Fruit fly (Drosophila melanogaster): ENCODE measurements around the gene Pus7.
A peak's percentile ranks its signal among the peaks of the same experiment; 100 is the strongest.

The Pus7 gene

dm6 chr3L:8542213-8542612 lies 32.4 kb downstream of the Pus7 start (continued):
- TF ChIP-seq row (GFP tag; IDR thresholded peaks at IDR 0.05) (peak; percentile 46), CG9876 (GFP tag; optimal IDR thresholded peaks at IDR 0.05) (no peak), Xrp1 (GFP tag; IDR thresholded peaks at IDR 0.05) (peak; percentile 43; the same call in 1 of the 2 replicates), gem (tag; optimal IDR thresholded peaks at IDR 0.05) (peak; percentile 55), Med (GFP tag) (peak; percentile 72), Sin3A (optimal IDR thresholded peaks at IDR 0.05) (no peak), lola (GFP tag; optimal IDR thresholded peaks at IDR 0.05) (peak in 1 of 3 experiments; percentile 18), zf30C (GFP tag; optimal IDR thresholded peaks at IDR 0.05) (peak; percentile 4), CG17829 (tag; optimal IDR thresholded peaks at IDR 0.05) (peak; percentile 20), D (optimal IDR thresholded peaks at IDR 0.05) (no peak), D (GFP tag; optimal IDR thresholded peaks at IDR 0.05) (peak; percentile 13), CG32532 (GFP tag; IDR thresholded peaks at IDR 0.05) (no peak), prd (optimal IDR thresholded peaks at IDR 0.05) (no peak), prd (GFP tag; IDR thresholded peaks at IDR 0.05) (0 out of 3 replicates have a peak, but pooled peaks have one; percentile 40), CG1602 (GFP tag; optimal IDR thresholded peaks at IDR 0.05) (peak; percentile 12), CG14710 (tag; optimal IDR thresholded peaks at IDR 0.05) (peak; percentile 23), CG31441 (GFP tag; IDR thresholded peaks at IDR 0.05) (0 out of 2 replicates have a peak, but pooled peaks have one; percentile 32), grau (tag; optimal IDR thresholded peaks at IDR 0.05) (peak; percentile 32), CG18262 (tag; optimal IDR thresholded peaks at IDR 0.05) (peak; percentile 20), CG32767 (GFP tag; IDR thresholded peaks at IDR 0.05) (0 out of 2 replicates have a peak, but pooled peaks have one; percentile 8), Oli (tag; optimal IDR thresholded peaks at IDR 0.05) (peak; percentile 26), E2f2 (GFP tag; IDR thresholded peaks at IDR 0.05) (peak; percentile 24; the same call in 1 of the 2 replicates), ap (GFP tag; IDR thresholded peaks at IDR 0.05) (peak; percentile 20; the same call in 1 of the 2 replicates), Ssrp (tag; optimal IDR thresholded peaks at IDR 0.05) (peak; percentile 10), CG12391 (tag; optimal IDR thresholded peaks at IDR 0.05) (peak; percentile 32), unpg (GFP tag; optimal IDR thresholded peaks at IDR 0.05) (peak; percentile 25), Pdp1 (GFP tag; optimal IDR thresholded peaks at IDR 0.05) (peak in 1 of 2 experiments; percentile 5), CTCF (GFP tag; optimal IDR thresholded peaks at IDR 0.05) (no peak), pros (GFP tag; optimal IDR thresholded peaks at IDR 0.05) (no peak), PHDP (tag; optimal IDR thresholded peaks at IDR 0.05) (peak; percentile 11), Blimp-1 (GFP tag; optimal IDR thresholded peaks at IDR 0.05) (no peak), fru (optimal IDR thresholded peaks at IDR 0.05) (no peak), CG7556 (GFP tag; optimal IDR thresholded peaks at IDR 0.05) (peak; percentile 7), dmrt11E (tag; optimal IDR thresholded peaks at IDR 0.05) (peak; percentile 49), phol (tag; optimal IDR thresholded peaks at IDR 0.05) (peak; percentile 24), CG30403 (GFP tag; optimal IDR thresholded peaks at IDR 0.05) (peak; percentile 17), bsh (GFP tag; optimal IDR thresholded peaks at IDR 0.05) (peak in 1 of 2 experiments; percentile 48), CG8388 (GFP tag; optimal IDR thresholded peaks at IDR 0.05) (peak; percentile 18)

dm6 chr3L:8543866-8544265 lies 34.1 kb downstream of the Pus7 start:
- TF ChIP-seq zfh2 (GFP tag; optimal IDR thresholded peaks at IDR 0.05) (no peak), nmo (GFP tag; optimal IDR thresholded peaks at IDR 0.05) (peak; percentile 17), CG13775 (GFP tag; optimal IDR thresholded peaks at IDR 0.05) (peak; percentile 3), pros (GFP tag; optimal IDR thresholded peaks at IDR 0.05) (peak; percentile 4), dmrt11E (tag; optimal IDR thresholded peaks at IDR 0.05) (peak; percentile 48), CG6854 (GFP tag; optimal IDR thresholded peaks at IDR 0.05) (no peak), CG18599 (GFP tag; optimal IDR thresholded peaks at IDR 0.05) (peak; percentile 18), Optix (GFP tag; IDR thresholded peaks at IDR 0.05) (no peak), Lpt (GFP tag; optimal IDR thresholded peaks at IDR 0.05) (no peak), Nf-YA (GFP tag; IDR thresholded peaks at IDR 0.05) (no peak), CG2678 (tag; optimal IDR thresholded peaks at IDR 0.05) (peak; percentile 43), CG7928 (GFP tag; optimal IDR thresholded peaks at IDR 0.05) (no peak), D19A (tag; optimal IDR thresholded peaks at IDR 0.05) (peak; percentile 37), ash1 (GFP tag; optimal IDR thresholded peaks at IDR 0.05) (no peak), ranshi (GFP tag; IDR thresholded peaks at IDR 0.05) (no peak), chm (GFP tag; IDR thresholded peaks at IDR 0.05) (0 out of 2 replicates have a peak, but pooled peaks have one; percentile 21), Hr51 (GFP tag; optimal IDR thresholded peaks at IDR 0.05) (peak in 1 of 2 experiments; percentile 32), CG7556 (GFP tag; optimal IDR thresholded peaks at IDR 0.05) (peak; percentile 35)

Data from whole organism, embryonic.